Worm (Caenorhabditis elegans) whole organism, young adult: Measurements from ENCODE around the gene D2007.2.

Source experiments
- B0019.2 ChIP-seq: fragments of 200-800 bp; sonication (Bioruptor generic); conservative IDR thresholded peaks from 2 replicates; pipeline ENCODE4 v1.3.6; 2022; ENCODE audit warnings: missing genetic modification reagents, missing genetic modification characterization, missing compliant biosample characterization
- B0261.1 ChIP-seq: sonication (generic microtip); optimal IDR thresholded peaks from 2 replicates; lab custom pipeline; 2016; ENCODE audit warnings: mild to moderate bottlenecking, missing genetic modification characterization, moderate library complexity, missing compliant biosample characterization
- F23B12.7 ChIP-seq: sonication (generic microtip); optimal IDR thresholded peaks from 2 replicates; lab custom pipeline; 2017; ENCODE audit warnings: missing genetic modification characterization, mild to moderate bottlenecking, missing compliant biosample characterization, antibody characterized with exemption, moderate library complexity; ENCODE audit not compliant: insufficient read depth
- F55B11.4 ChIP-seq: sonication (generic microtip); optimal IDR thresholded peaks from 2 replicates; lab custom pipeline; 2016; ENCODE audit warnings: missing compliant biosample characterization, missing genetic modification characterization, borderline replicate concordance; ENCODE audit not compliant: insufficient read depth
- T07F8.4 ChIP-seq: sonication (generic microtip); optimal IDR thresholded peaks from 2 replicates; lab custom pipeline; 2016; ENCODE audit warnings: mild to moderate bottlenecking, missing genetic modification characterization, moderate library complexity, missing compliant biosample characterization
- akir-1 ChIP-seq: fragments of 200-800 bp; sonication (Bioruptor generic); optimal IDR thresholded peaks from 2 replicates; lab custom pipeline; 2018; ENCODE audit warnings: mild to moderate bottlenecking, missing genetic modification characterization, moderate library complexity, missing compliant biosample characterization
- aptf-3 ChIP-seq: fragments of 200-800 bp; sonication (Bioruptor generic); IDR thresholded peaks from 2 replicates; pipeline ENCODE4 v1.3.6; 2022; ENCODE audit warnings: missing genetic modification characterization, missing compliant biosample characterization
- atf-7 ChIP-seq: sonication (generic microtip); optimal IDR thresholded peaks from 2 replicates; lab custom pipeline; 2017; ENCODE audit warnings: mild to moderate bottlenecking, missing genetic modification characterization, missing compliant biosample characterization
- attf-3 ChIP-seq: fragments of 200-800 bp; sonication (Bioruptor generic); conservative IDR thresholded peaks from 2 replicates; pipeline ENCODE4 v1.3.6; 2022; ENCODE audit warnings: missing genetic modification reagents, missing genetic modification characterization, missing compliant biosample characterization
- attf-5 ChIP-seq: fragments of 200-800 bp; sonication (Bioruptor generic); optimal IDR thresholded peaks from 2 replicates; lab custom pipeline; 2018; ENCODE audit warnings: mild to moderate bottlenecking, missing genetic modification characterization, missing compliant biosample characterization
- bed-2 ChIP-seq: fragments of 200-800 bp; sonication (Bioruptor generic); IDR thresholded peaks from 2 replicates; pipeline ENCODE4 v1.3.6; 2022; ENCODE audit warnings: missing genetic modification reagents, missing genetic modification characterization, missing compliant biosample characterization
- ceh-91 ChIP-seq: fragments of 200-800 bp; sonication (Bioruptor generic); IDR thresholded peaks from 2 replicates; pipeline ENCODE4 v1.3.6; 2022; ENCODE audit warnings: missing genetic modification reagents, missing genetic modification characterization, missing compliant biosample characterization
- dpff-1 ChIP-seq: sonication (generic microtip); optimal IDR thresholded peaks from 2 replicates; lab custom pipeline; 2017; ENCODE audit warnings: mild to moderate bottlenecking, missing genetic modification characterization, missing compliant biosample characterization
- hmg-1.2 ChIP-seq: fragments of 200-800 bp; sonication (Bioruptor generic); IDR thresholded peaks from 2 replicates; pipeline ENCODE4 v1.3.6; 2022; ENCODE audit warnings: missing genetic modification reagents, missing genetic modification characterization, missing compliant biosample characterization
- hsf-1 ChIP-seq: fragments of 200-800 bp; sonication (Bioruptor generic); IDR thresholded peaks from 2 replicates; pipeline ENCODE4 v1.3.6; 2022; ENCODE audit warnings: missing genetic modification reagents, missing genetic modification characterization, missing compliant biosample characterization
- lag-1 ChIP-seq: fragments of 200-800 bp; sonication (Bioruptor generic); IDR thresholded peaks from 2 replicates; pipeline ENCODE4 v1.3.6; 2022; ENCODE audit warnings: missing genetic modification reagents, missing genetic modification characterization, missing compliant biosample characterization
- let-607 ChIP-seq, 2 experiments: fragments of 200-800 bp in 1 of 2; sonication (Bioruptor generic) in 1 of 2; sonication (generic microtip) in 1 of 2; optimal IDR thresholded peaks; 2 replicates each; lab custom pipeline; 2016 to 2018; ENCODE audit warnings: mild to moderate bottlenecking in 2 of 2, missing compliant biosample characterization in 2 of 2, missing genetic modification characterization in 2 of 2, moderate library complexity in 2 of 2, missing genotype in 1 of 2
- lin-35 ChIP-seq, 3 experiments: fragments of 150-350 bp in 2 of 3; sonication (generic microtip) in 1 of 3; optimal IDR thresholded peaks; 2 replicates each; lab custom pipeline; 2014 to 2018; ENCODE audit warnings: missing biosample characterization in 3 of 3, missing genetic modification characterization in 3 of 3, missing genetic modification reagents in 3 of 3
- lir-1 ChIP-seq: fragments of 200-800 bp; sonication (Bioruptor generic); conservative IDR thresholded peaks from 2 replicates; pipeline ENCODE4 v1.3.6; 2022; ENCODE audit warnings: missing genetic modification reagents, missing genetic modification characterization, missing compliant biosample characterization
- madf-3 ChIP-seq: fragments of 200-800 bp; sonication (Bioruptor generic); IDR thresholded peaks from 2 replicates; pipeline ENCODE4 v1.3.6; 2022; ENCODE audit warnings: missing genetic modification reagents, missing genetic modification characterization, missing compliant biosample characterization
- mcd-1 ChIP-seq: fragments of 200-800 bp; sonication (Bioruptor generic); IDR thresholded peaks from 2 replicates; pipeline ENCODE4 v1.3.6; 2022; ENCODE audit warnings: missing genetic modification reagents, missing genetic modification characterization, missing compliant biosample characterization
- nhr-120 ChIP-seq: fragments of 200-800 bp; sonication (Bioruptor generic); IDR thresholded peaks from 2 replicates; pipeline ENCODE4 v1.3.6; 2022; ENCODE audit warnings: missing genetic modification characterization, missing compliant biosample characterization
- nhr-80 ChIP-seq: sonication (generic microtip); optimal IDR thresholded peaks from 2 replicates; lab custom pipeline; 2016; ENCODE audit warnings: missing genetic modification characterization, missing compliant biosample characterization
- rec-8 ChIP-seq, 2 experiments: sonication (generic microtip); optimal IDR thresholded peaks; 2 replicates each; lab custom pipeline; 2016; ENCODE audit warnings: mild to moderate bottlenecking in 2 of 2, missing genetic modification characterization in 2 of 2, missing genetic modification reagents in 2 of 2, missing genotype in 2 of 2, missing biosample characterization in 1 of 2, missing compliant biosample characterization in 1 of 2, moderate library complexity in 1 of 2
- sdz-38 ChIP-seq: sonication (generic microtip); optimal IDR thresholded peaks from 2 replicates; lab custom pipeline; 2016; ENCODE audit warnings: missing genotype, missing genetic modification characterization, missing compliant biosample characterization
- snpc-1.3 ChIP-seq: sonication (generic microtip); optimal IDR thresholded peaks from 2 replicates; lab custom pipeline; 2017; ENCODE audit warnings: missing genetic modification characterization, mild to moderate bottlenecking, missing compliant biosample characterization, antibody characterized with exemption, moderate library complexity, missing genotype, missing genetic modification reagents; ENCODE audit not compliant: insufficient read depth
- snpc-3.4 ChIP-seq: sonication (generic microtip); optimal IDR thresholded peaks from 2 replicates; lab custom pipeline; 2017; ENCODE audit warnings: missing genetic modification characterization, mild to moderate bottlenecking, missing compliant biosample characterization, antibody characterized with exemption, moderate library complexity, missing genotype, missing genetic modification reagents
- unc-130 ChIP-seq: sonication (generic microtip); optimal IDR thresholded peaks from 2 replicates; lab custom pipeline; 2016; ENCODE audit warnings: missing genetic modification reagents, missing genetic modification characterization, missing compliant biosample characterization
- ztf-6 ChIP-seq: fragments of 200-800 bp; sonication (Bioruptor generic); IDR thresholded peaks from 2 replicates; pipeline ENCODE4 v1.3.6; 2022; ENCODE audit warnings: missing genetic modification reagents, missing genetic modification characterization, missing compliant biosample characterization

Gene D2007.2

DNA sequence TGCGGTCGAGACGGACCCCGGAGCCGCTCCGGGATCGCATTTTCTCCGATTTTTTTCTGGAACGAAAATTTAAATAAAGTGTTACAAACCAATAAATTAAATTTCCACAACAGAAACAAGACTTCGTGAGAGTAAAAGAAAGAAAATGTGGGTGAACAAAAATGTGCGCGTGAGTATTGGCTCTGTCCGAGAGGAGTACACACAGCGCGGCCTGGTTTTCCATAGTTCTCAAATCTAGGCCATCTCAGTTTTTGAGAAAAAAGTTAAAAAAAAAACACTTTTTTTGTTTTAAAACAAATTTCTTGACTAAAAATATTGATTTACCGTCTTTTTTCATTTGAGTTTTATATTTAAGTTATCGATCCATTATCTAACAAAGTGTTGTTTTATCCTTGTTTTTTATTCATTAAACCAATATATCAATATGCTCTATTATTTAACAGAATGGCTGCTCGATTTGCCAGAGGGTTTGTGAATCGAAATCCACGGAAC lies 4.1 kb upstream of the D2007.2 start, which contains the start of the genes C14B9.8 and mrpl-18 (continued):
- TF ChIP-seq attf-3 (peak; percentile 49), rec-8 (tag; optimal IDR thresholded peaks at IDR 0.05; lab: Kevin White, UChicago) (peak; percentile 21 to 53), lir-1 (GFP tag; lab: Robert Waterston, UW) (peak; percentile 55), lag-1 (GFP tag; lab: Robert Waterston, UW) (no peak)

DNA sequence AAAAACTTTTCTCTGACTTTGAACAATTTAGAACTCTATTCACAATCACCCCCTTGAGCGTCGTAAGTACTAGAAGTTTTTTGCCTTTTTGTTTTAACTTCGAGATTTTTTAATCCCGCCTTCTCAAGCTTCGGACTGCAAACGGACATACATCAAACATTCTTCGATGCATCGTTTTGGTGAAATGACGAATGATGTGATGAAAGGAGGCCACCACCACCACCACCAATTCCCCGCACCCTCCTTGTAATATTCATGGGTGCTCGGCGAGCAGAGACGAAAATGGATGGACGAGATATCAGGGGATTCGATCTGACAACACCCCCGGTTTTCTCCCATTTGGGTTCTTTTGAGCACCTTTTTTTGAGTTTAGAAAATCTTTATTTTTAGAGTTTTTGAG lies 2.8 kb upstream of the D2007.2 start:
- 0 out of 2 replicates have a peak, but pooled peaks have one; percentile 39 for TF ChIP-seq madf-3 (GFP tag; lab: Robert Waterston, UW)
- 0 out of 2 replicates have a peak, but pooled peaks have one; percentile 30 for TF ChIP-seq hsf-1 (GFP tag; lab: Robert Waterston, UW)
- no peak for TF ChIP-seq nhr-120 (GFP tag; lab: Robert Waterston, UW)

DNA sequence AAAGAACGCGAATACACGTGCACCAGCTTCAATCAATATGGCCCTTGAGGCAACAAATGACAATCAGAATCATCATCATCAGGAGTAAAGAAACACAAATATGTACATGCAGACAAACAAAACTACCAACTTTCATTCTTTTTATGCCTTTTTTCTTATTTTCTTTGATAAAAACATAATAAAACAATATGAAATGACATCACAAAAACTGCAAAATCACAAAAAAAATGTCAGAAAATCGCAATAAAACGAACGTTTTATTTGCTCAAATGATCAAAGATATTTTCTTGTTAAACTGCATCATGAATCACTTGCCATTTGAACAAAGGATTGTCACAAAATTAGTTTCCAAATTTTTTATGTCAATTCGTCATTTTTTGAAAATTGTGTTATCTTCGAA lies 5.7 kb downstream of the D2007.2 start:
- TF ChIP-seq T07F8.4 (tag; lab: Kevin White, UChicago) (no peak), attf-5 (GFP tag; lab: Kevin White, UChicago) (no peak), let-607 (tag; optimal IDR thresholded peaks at IDR 0.05; lab: Kevin White, UChicago) (peak in 1 of 2 experiments; percentile 17), madf-3 (GFP tag; lab: Robert Waterston, UW) (no peak), F55B11.4 (tag; lab: Kevin White, UChicago) (no peak), attf-3 (no peak), aptf-3 (no peak), bed-2 (GFP tag; lab: Robert Waterston, UW) (no peak), nhr-80 (peak; percentile 38)

DNA sequence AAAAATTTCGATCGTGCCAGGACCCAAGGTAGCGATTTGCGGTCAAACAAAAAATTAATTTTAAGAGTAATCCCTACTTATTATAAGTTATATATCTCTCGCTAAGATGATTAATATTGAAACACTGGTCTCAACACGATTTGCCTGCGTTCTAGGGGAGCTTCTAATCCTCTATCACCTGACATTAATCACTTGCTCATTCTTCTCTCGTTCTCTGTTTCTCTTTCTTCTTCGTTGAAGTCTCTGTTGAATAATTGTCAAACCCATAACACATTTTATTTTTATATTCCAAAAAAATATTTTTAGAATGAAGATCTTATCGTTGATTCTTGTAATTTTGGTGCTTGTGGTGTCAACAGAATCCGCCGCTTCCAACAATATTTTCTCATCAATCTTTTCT lies 6.4 kb downstream of the D2007.2 start, which contains the start of gene D2007.1:
Gene D2007.1, plus strand, starts transcription at position 301 of the 400 bp plus-strand sequence.
- TF ChIP-seq T07F8.4 (tag; lab: Kevin White, UChicago) (no peak), lin-35 (GFP tag; optimal IDR thresholded peaks at IDR 0.05; lab: Kevin White, UChicago) (no peak), akir-1 (GFP tag; lab: Kevin White, UChicago) (no peak), let-607 (tag; optimal IDR thresholded peaks at IDR 0.05; lab: Kevin White, UChicago) (no peak), ztf-6 (GFP tag; lab: Robert Waterston, UW) (no peak), lag-1 (GFP tag; lab: Robert Waterston, UW) (no peak), sdz-38 (tag; lab: Kevin White, UChicago) (no peak), nhr-120 (GFP tag; lab: Robert Waterston, UW) (no peak), unc-130 (GFP tag; lab: Kevin White, UChicago) (no peak), snpc-1.3 (tag; lab: Kevin White, UChicago) (no peak), atf-7 (tag; lab: Kevin White, UChicago) (no peak), B0019.2 (GFP tag; lab: Robert Waterston, UW) (no peak), madf-3 (GFP tag; lab: Robert Waterston, UW) (no peak), F23B12.7 (tag; lab: Kevin White, UChicago) (no peak), snpc-3.4 (tag; lab: Kevin White, UChicago) (no peak)

DNA sequence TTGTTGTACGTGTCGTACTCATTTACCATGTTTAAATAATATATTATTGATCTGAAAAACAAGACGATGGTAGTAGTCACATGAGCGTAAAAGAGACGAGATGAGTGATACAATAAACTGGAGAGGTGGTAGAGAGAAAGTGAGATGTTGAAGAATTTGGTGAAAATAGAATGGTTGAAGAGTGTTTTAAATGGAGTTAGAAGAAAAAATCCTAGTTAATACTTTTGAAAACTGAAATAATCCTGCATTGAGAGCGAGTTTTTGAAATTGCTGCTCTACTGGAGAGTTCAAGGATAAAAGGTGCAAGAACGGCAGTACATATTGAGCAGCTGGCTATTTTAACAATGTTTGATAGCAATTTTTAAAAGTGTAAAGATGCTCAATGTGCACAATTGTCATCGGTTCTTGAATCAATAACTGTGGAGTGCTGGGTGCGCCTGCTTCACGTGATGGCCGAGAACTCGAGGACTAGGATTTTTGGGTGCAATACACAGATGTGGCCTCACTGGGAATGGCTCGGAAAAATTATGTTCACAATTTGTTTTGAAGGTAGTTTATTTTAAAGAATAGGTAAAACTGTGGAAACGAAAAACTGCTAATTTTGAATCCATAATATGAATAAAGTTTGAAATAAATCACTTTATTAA lies 9.5 kb downstream of the D2007.2 start, which contains the start of gene atg-13:
Gene atg-13, minus strand, starts transcription at position 51 of the 647 bp plus-strand sequence.
- TF ChIP-seq mcd-1 (GFP tag; lab: Robert Waterston, UW): peak; percentile 39; the same call in 1 of the 2 replicates
- no peak for TF ChIP-seq dpff-1 (tag; lab: Kevin White, UChicago)
- peak in 1 of 2 experiments; percentile 7 for TF ChIP-seq let-607 (tag; optimal IDR thresholded peaks at IDR 0.05; lab: Kevin White, UChicago)
- peak; percentile 20; the same call in 1 of the 2 replicates for TF ChIP-seq ceh-91 (GFP tag; lab: Robert Waterston, UW)
- 0 out of 2 replicates have a peak, but pooled peaks have one; percentile 18 for TF ChIP-seq hmg-1.2
- peak; percentile 22 for TF ChIP-seq nhr-80
- no peak for TF ChIP-seq B0261.1 (tag; lab: Kevin White, UChicago)
- TF ChIP-seq attf-5 (GFP tag; lab: Kevin White, UChicago): peak; percentile 13
